Worm (Caenorhabditis elegans) whole organism, L1 larva: ENCODE measurements around the gene R166.2.

Experiments
- C04F5.9 ChIP-seq: sonication (generic microtip); optimal IDR thresholded peaks from 2 replicates; lab custom pipeline; 2016; ENCODE audit warnings: missing genetic modification characterization, missing compliant biosample characterization
- C16A3.4 ChIP-seq: fragments of 150-350 bp; optimal IDR thresholded peaks from 2 replicates; lab custom pipeline; 2014; ENCODE audit warnings: missing biosample characterization, missing genetic modification characterization
- F16B12.6 ChIP-seq: fragments of 150-350 bp; optimal IDR thresholded peaks from 2 replicates; lab custom pipeline; 2014; ENCODE audit warnings: missing biosample characterization, missing genetic modification characterization
- aha-1 ChIP-seq: fragments of 150-350 bp; optimal IDR thresholded peaks from 2 replicates; lab custom pipeline; 2014; ENCODE audit warnings: missing biosample characterization, missing genetic modification characterization
- ama-1 ChIP-seq: fragments of 150-350 bp; optimal IDR thresholded peaks from 2 replicates; lab custom pipeline; 2014
- ceh-8 ChIP-seq: fragments of 200-800 bp; sonication (Bioruptor generic); optimal IDR thresholded peaks from 2 replicates; lab custom pipeline; 2018; ENCODE audit warnings: mild to moderate bottlenecking, missing genetic modification characterization, moderate library complexity, missing compliant biosample characterization
- ceh-82 ChIP-seq, 3 experiments: fragments of 150-350 bp in 1 of 3; sonication (generic microtip) in 2 of 3; optimal IDR thresholded peaks; 2 replicates each; lab custom pipeline; 2014 to 2017; ENCODE audit warnings: missing biosample characterization in 3 of 3, missing genetic modification characterization in 3 of 3
- dsc-1 ChIP-seq: sonication (generic microtip); optimal IDR thresholded peaks from 2 replicates; lab custom pipeline; 2016; ENCODE audit warnings: mild to moderate bottlenecking, missing genetic modification characterization, missing compliant biosample characterization
- efl-1 ChIP-seq, 4 experiments: fragments of 150-350 bp; optimal IDR thresholded peaks in 3 of 4; peaks in 1 of 4; 1 replicate in 1 of 4; 2 replicates in 3 of 4; lab custom pipeline; 2014; ENCODE audit warnings: missing biosample characterization in 2 of 4, missing genetic modification characterization in 2 of 4, missing genetic modification reagents in 2 of 4
- efl-3 ChIP-seq: fragments of 200-800 bp; sonication (Bioruptor generic); optimal IDR thresholded peaks from 2 replicates; lab custom pipeline; 2018; ENCODE audit warnings: mild to moderate bottlenecking, missing genetic modification characterization, missing compliant biosample characterization
- egl-27 ChIP-seq, 2 experiments: fragments of 150-350 bp in 1 of 2; sonication (generic microtip); optimal IDR thresholded peaks; 3 replicates each; lab custom pipeline; 2017 to 2018; ENCODE audit warnings: missing biosample characterization in 2 of 2, missing genetic modification characterization in 2 of 2, missing genetic modification reagents in 2 of 2
- elt-2 ChIP-seq: sonication (generic microtip); optimal IDR thresholded peaks from 2 replicates; lab custom pipeline; 2016; ENCODE audit warnings: missing genetic modification characterization, mild to moderate bottlenecking, inconsistent platforms, missing compliant biosample characterization, missing genetic modification reagents
- elt-3 ChIP-seq, 6 experiments: fragments of 150-350 bp in 1 of 6; sonication (generic microtip); optimal IDR thresholded peaks; 2 replicates each; lab custom pipeline; 2017 to 2018; ENCODE audit warnings: missing biosample characterization in 6 of 6, missing genetic modification characterization in 6 of 6, inconsistent platforms in 1 of 6
- fkh-10 ChIP-seq: sonication (generic microtip); optimal IDR thresholded peaks from 2 replicates; lab custom pipeline; 2017; ENCODE audit warnings: missing biosample characterization, missing genetic modification reagents, missing genetic modification characterization
- fos-1 ChIP-seq: fragments of 150-350 bp; optimal IDR thresholded peaks from 2 replicates; lab custom pipeline; 2014; ENCODE audit warnings: missing biosample characterization, missing genetic modification characterization
- grh-1 ChIP-seq: fragments of 200-800 bp; sonication (Bioruptor generic); IDR thresholded peaks from 2 replicates; pipeline ENCODE4 v1.3.6; 2022; ENCODE audit warnings: missing genetic modification reagents, missing genetic modification characterization, missing compliant biosample characterization
- irx-1 ChIP-seq: sonication (generic microtip); optimal IDR thresholded peaks from 2 replicates; lab custom pipeline; 2016; ENCODE audit warnings: missing genetic modification characterization, missing compliant biosample characterization
- isw-1 ChIP-seq: fragments of 200-800 bp; sonication (Bioruptor generic); IDR thresholded peaks from 2 replicates; pipeline ENCODE4 v1.3.6; 2022; ENCODE audit warnings: missing genetic modification characterization, missing compliant biosample characterization
- lin-13 ChIP-seq: fragments of 150-350 bp; optimal IDR thresholded peaks from 2 replicates; lab custom pipeline; 2014; ENCODE audit warnings: missing biosample characterization, missing genetic modification reagents, missing genetic modification characterization
- lin-14 ChIP-seq: fragments of 200-800 bp; sonication (Bioruptor generic); optimal IDR thresholded peaks from 2 replicates; lab custom pipeline; 2018; ENCODE audit warnings: mild to moderate bottlenecking, missing genetic modification characterization, moderate library complexity, missing compliant biosample characterization
- lin-15B ChIP-seq: fragments of 150-350 bp; sonication (generic microtip); optimal IDR thresholded peaks from 3 replicates; lab custom pipeline; 2014; ENCODE audit warnings: missing biosample characterization, missing genetic modification characterization
- lin-35 ChIP-seq, 2 experiments: fragments of 150-350 bp; optimal IDR thresholded peaks; 2 replicates each; lab custom pipeline; 2014; ENCODE audit warnings: missing biosample characterization in 2 of 2, missing genetic modification characterization in 2 of 2, missing genetic modification reagents in 2 of 2
- lin-39 ChIP-seq: fragments of 150-350 bp; optimal IDR thresholded peaks from 2 replicates; lab custom pipeline; 2014; ENCODE audit warnings: missing biosample characterization, missing genetic modification reagents, missing genetic modification characterization
- lir-3 ChIP-seq: sonication (generic microtip); optimal IDR thresholded peaks from 2 replicates; lab custom pipeline; 2016; ENCODE audit warnings: mild to moderate bottlenecking, missing genetic modification characterization, moderate library complexity, missing compliant biosample characterization; ENCODE audit not compliant: poor library complexity
- lsy-2 ChIP-seq, 2 experiments: fragments of 150-350 bp; optimal IDR thresholded peaks; 2 replicates each; lab custom pipeline; 2014; ENCODE audit warnings: missing biosample characterization in 2 of 2, missing genetic modification characterization in 2 of 2
- mab-9 ChIP-seq: fragments of 200-800 bp; sonication (Bioruptor generic); IDR thresholded peaks from 2 replicates; pipeline ENCODE4 v1.3.6; 2022; ENCODE audit warnings: missing genetic modification reagents, missing genetic modification characterization, missing compliant biosample characterization
- nhr-237 ChIP-seq: fragments of 150-350 bp; optimal IDR thresholded peaks from 2 replicates; lab custom pipeline; 2014; ENCODE audit warnings: missing biosample characterization, missing genetic modification characterization
- nhr-47 ChIP-seq: sonication (generic microtip); optimal IDR thresholded peaks from 2 replicates; lab custom pipeline; 2016; ENCODE audit warnings: mild to moderate bottlenecking, missing genetic modification characterization, moderate library complexity, missing compliant biosample characterization
- nhr-77 ChIP-seq: fragments of 150-350 bp; optimal IDR thresholded peaks from 2 replicates; lab custom pipeline; 2014; ENCODE audit warnings: missing biosample characterization, missing genetic modification characterization
- nhr-85 ChIP-seq: sonication (generic microtip); peaks from one replicate; lab custom pipeline; 2016; ENCODE audit warnings: missing genetic modification characterization, inconsistent platforms, missing compliant biosample characterization
- nhr-90 ChIP-seq: sonication (generic microtip); optimal IDR thresholded peaks from 2 replicates; lab custom pipeline; 2016; ENCODE audit warnings: mild to moderate bottlenecking, missing genetic modification characterization, missing compliant biosample characterization; ENCODE audit not compliant: poor library complexity
- pag-3 ChIP-seq: sonication (generic microtip); optimal IDR thresholded peaks from 2 replicates; lab custom pipeline; 2017; ENCODE audit warnings: missing genetic modification characterization, mild to moderate bottlenecking, missing compliant biosample characterization, antibody characterized with exemption, borderline replicate concordance; ENCODE audit not compliant: insufficient read depth
- rnt-1 ChIP-seq: sonication (generic microtip); optimal IDR thresholded peaks from 2 replicates; lab custom pipeline; 2016; ENCODE audit warnings: mild to moderate bottlenecking, missing genetic modification characterization, moderate library complexity, missing compliant biosample characterization
- skn-1 ChIP-seq: fragments of 150-350 bp; optimal IDR thresholded peaks from 2 replicates; lab custom pipeline; 2014; ENCODE audit warnings: missing biosample characterization, missing genetic modification characterization
- snpc-4 ChIP-seq: fragments of 150-350 bp; optimal IDR thresholded peaks from 2 replicates; lab custom pipeline; 2014; ENCODE audit warnings: missing biosample characterization, missing genetic modification characterization
- snu-23 ChIP-seq: sonication (generic microtip); optimal IDR thresholded peaks from 2 replicates; lab custom pipeline; 2016; ENCODE audit warnings: missing genetic modification characterization, missing compliant biosample characterization
- sox-4 ChIP-seq: sonication (generic microtip); optimal IDR thresholded peaks from 2 replicates; lab custom pipeline; 2016; ENCODE audit warnings: missing genetic modification characterization, missing compliant biosample characterization
- sptf-1 ChIP-seq: fragments of 150-350 bp; optimal IDR thresholded peaks from 2 replicates; lab custom pipeline; 2014; ENCODE audit warnings: missing biosample characterization, missing genetic modification characterization
- sup-37 ChIP-seq: fragments of 200-800 bp; sonication (Bioruptor generic); optimal IDR thresholded peaks from 2 replicates; lab custom pipeline; 2018; ENCODE audit warnings: mild to moderate bottlenecking, missing genetic modification characterization, missing compliant biosample characterization
- unc-130 ChIP-seq: fragments of 150-350 bp; optimal IDR thresholded peaks from 2 replicates; lab custom pipeline; 2017; ENCODE audit warnings: missing biosample characterization, missing genetic modification characterization, inconsistent platforms
- unc-30 ChIP-seq: sonication (generic microtip); optimal IDR thresholded peaks from 2 replicates; lab custom pipeline; 2017; ENCODE audit warnings: missing biosample characterization, missing genetic modification characterization
- unc-62 ChIP-seq: fragments of 150-350 bp; optimal IDR thresholded peaks from 2 replicates; lab custom pipeline; 2014; ENCODE audit warnings: missing biosample characterization, missing genetic modification reagents, missing genetic modification characterization
- unc-86 ChIP-seq: sonication (generic microtip); optimal IDR thresholded peaks from 2 replicates; lab custom pipeline; 2016; ENCODE audit warnings: missing genetic modification characterization, missing compliant biosample characterization
- zip-4 ChIP-seq: fragments of 200-800 bp; sonication (Bioruptor generic); optimal IDR thresholded peaks from 2 replicates; lab custom pipeline; 2018; ENCODE audit warnings: mild to moderate bottlenecking, missing genetic modification characterization, moderate library complexity, missing compliant biosample characterization

Gene R166.2

DNA sequence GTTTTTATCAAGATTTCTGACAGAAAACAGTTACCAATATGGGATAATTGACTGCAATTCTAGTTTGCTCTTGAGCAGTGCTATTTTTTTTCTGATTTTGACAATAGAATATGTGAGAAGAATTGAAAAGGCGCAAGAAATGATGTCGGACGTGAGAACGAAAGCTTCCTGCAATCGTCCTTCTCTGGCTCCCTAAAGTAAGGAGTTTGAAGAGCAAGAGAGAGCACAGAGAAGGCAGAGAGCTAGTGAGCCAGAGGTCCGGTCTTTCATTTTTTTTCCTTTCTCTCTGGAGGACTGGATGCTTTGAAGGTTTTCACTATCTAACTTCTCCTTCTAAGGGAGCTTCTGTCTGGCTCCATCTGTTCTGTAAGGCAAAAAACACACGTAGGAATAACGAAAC lies 12.7 kb upstream of the R166.2 start:
- TF ChIP-seq snu-23 (GFP tag; lab: Kevin White, UChicago) (peak; percentile 10), egl-27 (tag; optimal IDR thresholded peaks at IDR 0.05; lab: Kevin White, UChicago) (no peak), efl-1 (optimal IDR thresholded peaks at IDR 0.05; lab: Kevin White, UChicago) (no peak), efl-1 (GFP tag; optimal IDR thresholded peaks at IDR 0.05 in 1 of 2; lab: Kevin White, UChicago) (no peak), lin-15B (tag; lab: Kevin White, UChicago) (no peak), sptf-1 (peak; percentile 94), sup-37 (no peak), elt-3 (tag; optimal IDR thresholded peaks at IDR 0.05; lab: Kevin White, UChicago) (no peak), isw-1 (GFP tag; lab: Robert Waterston, UW) (no peak), nhr-237 (tag; lab: Kevin White, UChicago) (no peak), lir-3 (tag; lab: Kevin White, UChicago) (no peak), lin-14 (GFP tag; lab: Kevin White, UChicago) (peak; percentile 57), F16B12.6 (tag; lab: Kevin White, UChicago) (no peak), elt-2 (tag; lab: Kevin White, UChicago) (no peak), nhr-85 (peak; percentile 15), ceh-82 (tag; optimal IDR thresholded peaks at IDR 0.05; lab: Kevin White, UChicago) (peak in 1 of 3 experiments; percentile 12), efl-3 (GFP tag; lab: Kevin White, UChicago) (no peak), unc-30 (no peak), C04F5.9 (tag; lab: Kevin White, UChicago) (no peak), lin-39 (tag; lab: Kevin White, UChicago) (no peak), snpc-4 (no peak), grh-1 (GFP tag; lab: Robert Waterston, UW) (no peak), pag-3 (no peak), unc-86 (tag; lab: Kevin White, UChicago) (peak; percentile 4), fkh-10 (GFP tag; lab: Kevin White, UChicago) (peak; percentile 12), mab-9 (GFP tag; lab: Robert Waterston, UW) (no peak), nhr-90 (no peak), rnt-1 (tag; lab: Kevin White, UChicago) (no peak), C16A3.4 (tag; lab: Kevin White, UChicago) (no peak), sox-4 (no peak), aha-1 (tag; lab: Kevin White, UChicago) (no peak), dsc-1 (tag; lab: Kevin White, UChicago) (no peak), zip-4 (no peak), ama-1 (peak; percentile 21), irx-1 (no peak), unc-130 (tag; lab: Kevin White, UChicago) (no peak), lsy-2 (tag; optimal IDR thresholded peaks at IDR 0.05; lab: Kevin White, UChicago) (peak in 1 of 2 experiments; percentile 44), skn-1 (no peak), lin-13 (no peak), lin-35 (GFP tag; optimal IDR thresholded peaks at IDR 0.05; lab: Kevin White, UChicago) (no peak), nhr-47 (tag; lab: Kevin White, UChicago) (no peak), unc-62 (GFP tag; lab: Kevin White, UChicago) (no peak), nhr-77 (tag; lab: Kevin White, UChicago) (no peak), fos-1 (tag; lab: Kevin White, UChicago) (no peak), ceh-8 (GFP tag; lab: Kevin White, UChicago) (no peak)
